Fruit fly (Drosophila melanogaster) whole organism, prepupa: ENCODE measurements around the gene CG3149.

ENCODE experiments used
- CG31627 ChIP-seq: fragments of 200-800 bp; sonication (Bioruptor generic); optimal IDR thresholded peaks from 3 replicates; lab custom pipeline; 2016; ENCODE audit warnings: missing biosample characterization, missing genetic modification characterization
- CG6792 ChIP-seq: fragments of 200-800 bp; sonication (Bioruptor generic); optimal IDR thresholded peaks from 3 replicates; lab custom pipeline; 2016; ENCODE audit warnings: missing biosample characterization, missing genetic modification characterization
- Eip78C ChIP-seq: fragments of 200-800 bp; sonication (Bioruptor generic); peaks from one replicate; lab custom pipeline; 2016; ENCODE audit warnings: missing biosample characterization, missing genetic modification characterization
- Hr38 ChIP-seq: sonication (Bioruptor generic); optimal IDR thresholded peaks from 2 replicates; lab custom pipeline; 2016; ENCODE audit warnings: missing biosample characterization, missing genetic modification characterization
- Hr39 ChIP-seq: fragments of 200-800 bp; sonication (Bioruptor generic); optimal IDR thresholded peaks from 2 replicates; lab custom pipeline; 2016; ENCODE audit warnings: missing biosample characterization, missing genetic modification characterization
- Hr4 ChIP-seq: fragments of 200-800 bp; sonication (Bioruptor generic); optimal IDR thresholded peaks from 3 replicates; lab custom pipeline; 2016; ENCODE audit warnings: missing biosample characterization, missing genetic modification characterization
- esn ChIP-seq: fragments of 200-800 bp; sonication (Bioruptor generic); optimal IDR thresholded peaks from 2 replicates; lab custom pipeline; 2016; ENCODE audit warnings: missing biosample characterization, mild to moderate bottlenecking, missing genetic modification characterization, moderate library complexity
- spab ChIP-seq: fragments of 200-800 bp; sonication (Bioruptor generic); optimal IDR thresholded peaks from 2 replicates; lab custom pipeline; 2017; ENCODE audit warnings: missing biosample characterization, mild to moderate bottlenecking, missing genetic modification characterization, missing genetic modification reagents
- svp ChIP-seq: fragments of 200-800 bp; sonication (Bioruptor generic); peaks from one replicate; lab custom pipeline; 2016; ENCODE audit warnings: missing biosample characterization, missing genetic modification characterization

DNA sequence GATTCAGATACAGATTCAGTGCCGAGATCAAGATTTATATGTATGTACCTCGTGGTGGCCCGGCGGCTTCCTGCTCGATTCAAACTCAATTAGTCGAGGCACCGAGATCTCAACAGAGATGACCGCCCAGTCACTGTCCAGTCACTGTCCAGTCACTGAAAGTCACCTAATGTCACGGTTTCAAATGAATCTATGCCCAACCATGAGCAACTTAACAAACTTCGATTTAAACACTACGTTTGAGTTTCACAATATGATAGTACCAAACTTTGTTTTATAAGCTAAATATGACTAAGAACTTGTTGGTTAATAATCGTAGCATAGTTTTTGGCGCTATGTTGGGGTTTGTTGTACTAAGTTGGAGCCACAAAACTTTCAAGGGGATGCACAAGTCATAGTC lies 10.1 kb upstream of the CG3149 start:
- no peak for TF ChIP-seq CG6792
- no peak for TF ChIP-seq esn
- no peak for TF ChIP-seq Eip78C (GFP tag; lab: Kevin White, UChicago)
- no peak for TF ChIP-seq spab
- no peak for TF ChIP-seq Hr4 (GFP tag; lab: Kevin White, UChicago)
- no peak for TF ChIP-seq Hr39 (GFP tag; lab: Kevin White, UChicago)
- no peak for TF ChIP-seq Hr38
- no peak for TF ChIP-seq svp
- no peak for TF ChIP-seq CG31627
